Worm (Caenorhabditis elegans) whole organism, early embryonic: Measurements from ENCODE around the gene F23B12.7.

Experiments used
- B0310.2 ChIP-seq: sonication (generic microtip); optimal IDR thresholded peaks from 2 replicates; lab custom pipeline; 2016; ENCODE audit warnings: mild to moderate bottlenecking, missing genetic modification characterization, missing compliant biosample characterization
- F13C5.2 ChIP-seq: sonication (generic microtip); optimal IDR thresholded peaks from 2 replicates; lab custom pipeline; 2017; ENCODE audit warnings: mild to moderate bottlenecking, missing genetic modification characterization, inconsistent platforms, missing compliant biosample characterization
- aly-1 ChIP-seq: sonication (generic microtip); optimal IDR thresholded peaks from 2 replicates; lab custom pipeline; 2016; ENCODE audit warnings: missing genetic modification characterization, missing compliant biosample characterization
- ama-1 ChIP-seq: fragments of 150-350 bp; optimal IDR thresholded peaks from 2 replicates; lab custom pipeline; 2014
- ceh-13 ChIP-seq: fragments of 200-800 bp; sonication (Bioruptor generic); optimal IDR thresholded peaks from 2 replicates; lab custom pipeline; 2018; ENCODE audit warnings: mild to moderate bottlenecking, missing genetic modification characterization, missing compliant biosample characterization
- ceh-36 ChIP-seq: sonication (generic microtip); optimal IDR thresholded peaks from 2 replicates; lab custom pipeline; 2016; ENCODE audit warnings: missing genetic modification characterization, inconsistent platforms, missing compliant biosample characterization
- ets-7 ChIP-seq: sonication (generic microtip); optimal IDR thresholded peaks from 2 replicates; lab custom pipeline; 2016; ENCODE audit warnings: missing genotype, missing genetic modification characterization, missing compliant biosample characterization
- flt-1 ChIP-seq: fragments of 200-800 bp; sonication (Bioruptor generic); IDR thresholded peaks from 2 replicates; pipeline ENCODE4 v1.3.6; 2022; ENCODE audit warnings: missing genetic modification characterization, missing compliant biosample characterization
- hmbx-1 ChIP-seq: sonication (generic microtip); optimal IDR thresholded peaks from 2 replicates; lab custom pipeline; 2016; ENCODE audit warnings: mild to moderate bottlenecking, missing genetic modification characterization, missing compliant biosample characterization
- hmg-4 ChIP-seq: fragments of 200-800 bp; sonication (Bioruptor generic); optimal IDR thresholded peaks from 2 replicates; lab custom pipeline; 2018; ENCODE audit warnings: mild to moderate bottlenecking, missing genetic modification characterization, missing compliant biosample characterization
- hnd-1 ChIP-seq: sonication (generic microtip); optimal IDR thresholded peaks from 2 replicates; lab custom pipeline; 2016; ENCODE audit warnings: missing genetic modification characterization, missing compliant biosample characterization
- pes-1 ChIP-seq: fragments of 200-800 bp; sonication (Bioruptor generic); IDR thresholded peaks from 2 replicates; pipeline ENCODE4 v1.3.6; 2022; ENCODE audit warnings: missing genetic modification reagents, missing genetic modification characterization, missing compliant biosample characterization
- scrt-1 ChIP-seq: fragments of 200-800 bp; sonication (Bioruptor generic); IDR thresholded peaks from 2 replicates; pipeline ENCODE4 v1.3.6; 2022; ENCODE audit warnings: missing genetic modification characterization, missing compliant biosample characterization
- sea-1 ChIP-seq: fragments of 200-800 bp; sonication (Bioruptor generic); conservative IDR thresholded peaks from 2 replicates; pipeline ENCODE4 v1.3.6; 2022; ENCODE audit warnings: missing genetic modification characterization, missing compliant biosample characterization
- tbx-11 ChIP-seq: fragments of 200-800 bp; sonication (Bioruptor generic); IDR thresholded peaks from 2 replicates; pipeline ENCODE4 v1.3.6; 2022; ENCODE audit warnings: missing genetic modification characterization, missing compliant biosample characterization
- tbx-37 ChIP-seq: fragments of 200-800 bp; sonication (Bioruptor generic); conservative IDR thresholded peaks from 2 replicates; pipeline ENCODE4 v1.3.6; 2022; ENCODE audit warnings: missing genetic modification reagents, missing genetic modification characterization, missing compliant biosample characterization
- tra-4 ChIP-seq: sonication (generic microtip); optimal IDR thresholded peaks from 2 replicates; lab custom pipeline; 2017; ENCODE audit warnings: missing genetic modification characterization, missing compliant biosample characterization

F23B12.7 gene

DNA sequence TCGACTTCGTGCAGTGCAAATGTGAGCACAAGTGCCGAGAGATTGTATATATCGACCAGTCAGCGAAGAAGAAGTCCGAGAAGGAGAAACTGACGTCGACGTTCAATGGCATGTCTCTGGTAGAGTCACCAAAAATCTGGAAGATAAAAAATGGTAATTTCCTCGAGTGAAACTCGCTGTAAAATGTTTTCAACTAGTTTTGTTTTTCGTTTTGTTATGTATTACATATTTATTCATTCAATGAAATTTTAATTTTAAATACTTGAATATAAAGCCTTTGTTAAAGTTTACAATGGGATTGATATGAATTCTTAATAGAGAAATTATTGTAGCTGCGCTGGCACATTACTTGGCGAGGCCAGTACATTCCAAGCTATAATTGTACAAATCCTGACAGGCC, 29.6 kb upstream of the F23B12.7 start:
- no peak for TF ChIP-seq F13C5.2 (tag; lab: Kevin White, UChicago)
- no peak for TF ChIP-seq hmbx-1 (tag; lab: Kevin White, UChicago)
- TF ChIP-seq B0310.2 (tag; lab: Kevin White, UChicago), result no peak
- TF ChIP-seq hnd-1, result no peak

DNA sequence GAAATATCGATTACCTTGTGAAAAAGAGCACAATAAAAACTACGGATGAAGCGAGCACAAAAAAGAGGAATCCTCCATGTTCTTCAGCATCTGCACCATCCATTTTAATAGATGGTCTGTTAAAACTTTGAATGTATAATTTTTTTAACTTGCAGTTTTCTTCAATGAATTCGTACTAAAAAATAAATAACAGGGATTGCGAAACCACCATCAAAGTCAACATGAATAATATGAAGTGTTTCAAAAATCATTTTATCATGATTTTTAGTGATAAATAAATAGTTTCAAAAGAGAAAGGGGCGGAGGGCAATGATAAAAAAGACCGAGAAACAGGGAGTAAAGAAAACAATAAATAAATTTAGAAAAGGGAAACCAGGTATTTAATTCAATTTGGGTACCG, 28.2 kb upstream of the F23B12.7 start, which contains the start of gene dhs-22:
Gene dhs-22, minus strand, starts transcription at position 116 of the 400 bp plus-strand sequence.
- TF ChIP-seq pes-1 (GFP tag; lab: Robert Waterston, UW) (no peak), hmbx-1 (tag; lab: Kevin White, UChicago) (no peak), aly-1 (tag; lab: Kevin White, UChicago) (no peak), ama-1 (lab: Kevin White, UChicago) (no peak), ets-7 (tag; lab: Kevin White, UChicago) (no peak), ceh-13 (GFP tag; lab: Kevin White, UChicago) (no peak), tbx-11 (no peak), sea-1 (no peak), hmg-4 (GFP tag; lab: Kevin White, UChicago) (no peak), tbx-37 (GFP tag; lab: Robert Waterston, UW) (no peak), hnd-1 (no peak), tra-4 (tag; lab: Kevin White, UChicago) (no peak)

DNA sequence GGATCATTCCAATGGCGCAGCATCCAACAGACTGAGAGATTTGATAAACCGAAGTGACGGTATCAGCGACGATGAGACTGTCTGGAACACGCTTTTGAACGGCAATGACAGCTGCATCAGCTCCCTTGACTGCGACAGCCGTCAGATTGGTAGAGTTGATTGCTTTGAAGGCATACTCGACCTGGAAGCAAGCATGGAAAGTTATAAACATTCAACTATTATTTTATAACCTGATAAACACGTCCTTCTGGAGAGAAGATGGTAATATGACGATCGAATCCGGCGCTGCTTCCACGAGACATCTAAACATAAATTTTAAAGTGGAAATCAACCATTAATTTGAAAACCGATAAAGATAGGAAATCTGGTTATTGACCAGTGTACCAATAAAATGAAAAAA, 27.2 kb upstream of the F23B12.7 start, which contains the start of gene pas-1:
Gene pas-1, minus strand, starts transcription at position 302 of the 400 bp plus-strand sequence.
- no peak for TF ChIP-seq sea-1
- 0 out of 2 replicates have a peak, but pooled peaks have one; percentile 11 for TF ChIP-seq scrt-1 (GFP tag; lab: Robert Waterston, UW)

DNA sequence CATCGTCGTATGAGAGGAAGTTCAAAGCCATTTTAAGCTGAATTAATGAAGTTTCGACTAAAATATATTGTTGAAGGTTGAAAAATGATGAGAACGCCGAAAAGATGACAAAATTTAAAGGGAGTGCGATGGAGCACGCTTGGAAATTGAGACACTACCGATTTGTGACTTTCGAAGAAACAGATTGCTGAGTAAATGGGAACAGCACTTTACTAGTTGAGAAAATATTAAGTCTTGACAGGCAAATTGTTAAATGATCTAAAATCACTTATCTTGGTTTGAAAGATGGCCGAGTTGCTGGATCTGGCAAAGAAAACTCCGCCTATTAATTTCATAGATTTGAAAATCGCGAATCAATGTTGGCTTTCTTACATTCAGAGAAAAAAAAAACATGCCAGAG, 26.2 kb upstream of the F23B12.7 start, which contains the start of gene rpoa-12:
Gene rpoa-12, minus strand, starts transcription at position 37 of the 400 bp plus-strand sequence.
- no peak for TF ChIP-seq ceh-36
- TF ChIP-seq tbx-37 (GFP tag; lab: Robert Waterston, UW), result peak; percentile 59; the same call in 1 of the 2 replicates
- TF ChIP-seq hmg-4 (GFP tag; lab: Kevin White, UChicago), result no peak

DNA sequence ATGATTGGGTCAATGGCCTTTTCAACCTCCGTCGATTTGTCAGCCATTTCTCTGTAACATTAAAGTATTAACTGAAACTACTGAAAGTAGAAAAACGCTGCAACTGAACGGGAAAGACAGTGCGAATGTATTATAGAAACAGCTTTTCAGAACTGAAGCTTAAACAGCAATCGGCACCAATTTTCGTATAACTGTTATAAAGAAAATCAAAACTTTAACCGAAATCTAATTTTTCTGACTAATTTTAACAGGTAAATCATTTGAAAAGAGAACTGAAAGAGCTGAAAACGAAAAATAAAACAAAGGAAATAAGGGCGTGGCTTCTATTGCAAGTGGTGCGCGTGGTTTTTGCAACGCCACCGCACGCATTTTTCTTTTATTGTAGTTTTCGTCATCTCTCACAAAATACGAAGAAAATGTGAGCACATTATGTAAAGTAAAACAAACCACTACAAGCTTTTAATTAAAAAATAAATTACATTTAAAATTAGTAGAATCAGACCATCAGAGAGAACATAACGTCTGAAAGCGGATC, 24.5 kb upstream of the F23B12.7 start, which contains the start of gene rrsr-1:
Gene rrsr-1, minus strand, starts transcription at position 51 of the 535 bp plus-strand sequence.
- no peak for TF ChIP-seq scrt-1 (GFP tag; lab: Robert Waterston, UW)
- peak; percentile 57; the same call in 1 of the 2 replicates for TF ChIP-seq flt-1
- TF ChIP-seq F13C5.2 (tag; lab: Kevin White, UChicago), result peak; percentile 51
- no peak for TF ChIP-seq hnd-1
- no peak for TF ChIP-seq ets-7 (tag; lab: Kevin White, UChicago)
- 0 out of 2 replicates have a peak, but pooled peaks have one; percentile 14 for TF ChIP-seq pes-1 (GFP tag; lab: Robert Waterston, UW)
- TF ChIP-seq ama-1 (lab: Kevin White, UChicago), result no peak

DNA sequence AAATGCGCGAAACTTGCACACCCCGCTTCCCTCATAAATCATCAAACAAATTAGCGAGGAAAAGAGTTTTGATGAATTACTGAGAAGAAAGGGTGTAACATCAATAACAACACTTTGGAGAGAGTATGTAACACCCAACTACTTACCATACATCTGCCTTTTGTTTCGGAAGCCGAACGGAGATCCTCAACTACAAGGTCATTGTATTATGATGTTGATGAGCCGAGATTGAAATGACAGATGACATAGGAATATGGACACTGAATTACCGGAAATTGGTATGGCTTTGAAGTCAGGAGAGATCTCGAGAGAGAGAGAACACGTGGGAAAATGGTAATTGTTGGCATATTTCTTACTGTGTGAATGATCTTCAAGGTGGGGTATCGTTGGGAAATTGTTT, 23.5 kb upstream of the F23B12.7 start:
- TF ChIP-seq pes-1 (GFP tag; lab: Robert Waterston, UW) (no peak), hmg-4 (GFP tag; lab: Kevin White, UChicago) (no peak), scrt-1 (GFP tag; lab: Robert Waterston, UW) (no peak), aly-1 (tag; lab: Kevin White, UChicago) (no peak), hmbx-1 (tag; lab: Kevin White, UChicago) (no peak), F13C5.2 (tag; lab: Kevin White, UChicago) (no peak), tbx-11 (no peak), tbx-37 (GFP tag; lab: Robert Waterston, UW) (no peak), ama-1 (lab: Kevin White, UChicago) (no peak), tra-4 (tag; lab: Kevin White, UChicago) (no peak), flt-1 (no peak), ets-7 (tag; lab: Kevin White, UChicago) (no peak), hnd-1 (no peak), sea-1 (no peak), ceh-13 (GFP tag; lab: Kevin White, UChicago) (no peak), B0310.2 (tag; lab: Kevin White, UChicago) (no peak), ceh-36 (no peak)

DNA sequence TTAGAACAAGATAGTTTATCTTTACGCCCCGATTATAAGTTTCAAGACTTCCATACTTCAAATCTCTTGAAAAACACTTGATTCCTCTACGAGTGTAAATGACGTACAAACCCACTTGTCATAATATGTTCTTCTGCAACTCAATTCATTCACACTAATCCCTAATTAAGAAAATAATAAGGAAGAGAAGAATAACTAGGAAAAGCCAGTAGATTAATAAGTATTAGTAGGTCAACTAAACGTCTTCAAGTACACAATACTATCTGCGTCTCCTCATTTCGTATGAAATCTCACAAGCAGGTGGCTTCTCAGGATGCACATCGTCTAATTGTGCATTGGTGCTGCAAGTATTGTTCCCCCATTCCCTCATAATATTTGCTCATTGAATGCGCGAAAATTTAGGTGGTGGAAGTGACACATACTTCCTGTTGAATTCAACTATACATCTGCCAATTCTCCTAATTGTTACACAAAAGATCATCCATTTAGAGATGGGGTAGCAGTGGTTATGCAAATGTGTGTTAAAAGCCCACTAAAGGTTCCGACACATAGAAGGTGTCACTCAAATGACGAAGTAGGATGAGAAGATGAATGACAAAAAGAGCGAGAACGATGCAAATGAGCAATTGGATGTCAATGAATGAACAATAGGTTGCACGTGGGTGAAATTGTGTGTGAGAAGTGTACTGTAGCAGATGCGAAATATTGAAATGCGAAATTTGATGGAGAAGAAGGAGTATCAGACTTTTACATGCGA, 22.2 kb upstream of the F23B12.7 start:
- TF ChIP-seq ceh-36, result peak; percentile 34
- no peak for TF ChIP-seq tbx-11

DNA sequence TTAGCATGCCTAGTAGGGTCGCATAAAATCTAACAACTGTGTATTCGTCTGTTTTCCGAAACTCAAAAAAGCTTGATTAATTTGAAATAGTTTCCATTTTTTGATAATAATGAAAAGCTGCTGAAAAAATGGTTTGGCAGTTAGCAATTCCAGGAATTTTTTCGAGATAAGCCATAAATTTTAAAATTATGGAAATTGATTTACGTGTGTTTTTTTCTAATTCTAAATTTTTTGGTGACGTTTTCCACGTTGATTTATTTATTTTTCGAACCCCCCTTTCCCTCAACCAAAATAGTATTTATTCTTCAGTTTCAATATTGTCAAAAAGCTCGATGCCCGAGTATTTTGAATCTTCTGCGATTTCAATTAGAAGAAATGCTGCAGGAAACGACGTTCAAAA, 20.6 kb upstream of the F23B12.7 start, which contains the start of gene F23B12.1:
Gene F23B12.1, plus strand, starts transcription at position 301 of the 400 bp plus-strand sequence.
- TF ChIP-seq tbx-37 (GFP tag; lab: Robert Waterston, UW) (no peak), ceh-13 (GFP tag; lab: Kevin White, UChicago) (no peak), aly-1 (tag; lab: Kevin White, UChicago) (no peak), hmbx-1 (tag; lab: Kevin White, UChicago) (no peak), F13C5.2 (tag; lab: Kevin White, UChicago) (no peak), ets-7 (tag; lab: Kevin White, UChicago) (no peak)
